Fruit fly (Drosophila melanogaster) whole organism, embryonic: Measurements from ENCODE around the gene Cep135.

Source experiments
- Blimp-1 ChIP-seq: fragments of 200-800 bp; sonication (Bioruptor generic); optimal IDR thresholded peaks from 3 replicates; lab custom pipeline; 2018; ENCODE audit warnings: missing biosample characterization, missing genetic modification characterization, mild to moderate bottlenecking, moderate library complexity, missing genetic modification reagents
- CG10274 ChIP-seq: fragments of 200-800 bp; sonication (Bioruptor generic); optimal IDR thresholded peaks from 3 replicates; lab custom pipeline; 2017; ENCODE audit warnings: missing biosample characterization, mild to moderate bottlenecking, missing genetic modification characterization
- CG10462 ChIP-seq: fragments of 200-800 bp; sonication (Bioruptor generic); optimal IDR thresholded peaks from 2 replicates; lab custom pipeline; 2016; ENCODE audit warnings: missing biosample characterization, missing genetic modification characterization
- CG11085 ChIP-seq: fragments of 200-800 bp; sonication (Bioruptor generic); IDR thresholded peaks from 2 replicates; pipeline ENCODE4 v1.3.6; 2022; ENCODE audit warnings: missing biosample characterization, missing genetic modification characterization
- CG12659 ChIP-seq: fragments of 200-800 bp; sonication (Bioruptor generic); optimal IDR thresholded peaks from 3 replicates; lab custom pipeline; 2017; ENCODE audit warnings: mild to moderate bottlenecking, missing biosample characterization, missing genetic modification reagents, missing genetic modification characterization
- CG15514 ChIP-seq: fragments of 200-800 bp; sonication (Bioruptor generic); optimal IDR thresholded peaks from 3 replicates; lab custom pipeline; 2017; ENCODE audit warnings: missing biosample characterization, missing genetic modification characterization, mild to moderate bottlenecking, moderate library complexity, missing genetic modification reagents
- CG1603 ChIP-seq: fragments of 200-800 bp; sonication (Bioruptor generic); optimal IDR thresholded peaks from 2 replicates; lab custom pipeline; 2019; ENCODE audit warnings: missing biosample characterization, mild to moderate bottlenecking, missing genetic modification characterization, moderate library complexity
- CG17186 ChIP-seq: fragments of 200-800 bp; sonication (Bioruptor generic); optimal IDR thresholded peaks from 3 replicates; lab custom pipeline; 2017; ENCODE audit warnings: missing biosample characterization, missing genetic modification reagents, missing genetic modification characterization
- CG17802 ChIP-seq: fragments of 200-800 bp; sonication (Bioruptor generic); optimal IDR thresholded peaks from 2 replicates; lab custom pipeline; 2018; ENCODE audit warnings: missing biosample characterization, mild to moderate bottlenecking, missing genetic modification characterization, moderate library complexity
- CG18262 ChIP-seq: fragments of 200-800 bp; optimal IDR thresholded peaks from 3 replicates; lab custom pipeline; 2019; ENCODE audit warnings: missing biosample characterization, mild to moderate bottlenecking, missing genetic modification characterization, moderate library complexity
- CG18599 ChIP-seq: fragments of 200-800 bp; sonication (Bioruptor generic); optimal IDR thresholded peaks from 3 replicates; lab custom pipeline; 2017; ENCODE audit warnings: missing biosample characterization, missing genetic modification characterization, mild to moderate bottlenecking, moderate library complexity, missing genetic modification reagents
- CG2120 ChIP-seq: fragments of 200-800 bp; sonication (Bioruptor generic); optimal IDR thresholded peaks from 3 replicates; lab custom pipeline; 2016; ENCODE audit warnings: missing biosample characterization, missing genetic modification characterization
- CG2199 ChIP-seq: fragments of 200-800 bp; sonication (Bioruptor generic); IDR thresholded peaks from 3 replicates; pipeline ENCODE4 v1.3.6; 2022; ENCODE audit warnings: missing biosample characterization, missing genetic modification characterization
- CG31224 ChIP-seq: fragments of 200-800 bp; sonication (Bioruptor generic); IDR thresholded peaks from 2 replicates; pipeline ENCODE4 v1.3.6; 2022; ENCODE audit warnings: missing biosample characterization, missing genetic modification characterization
- CG33557 ChIP-seq: fragments of 200-800 bp; sonication (Bioruptor generic); optimal IDR thresholded peaks from 2 replicates; lab custom pipeline; 2019; ENCODE audit warnings: missing biosample characterization, mild to moderate bottlenecking, missing genetic modification characterization, moderate library complexity
- CG4328 ChIP-seq: fragments of 200-800 bp; sonication (Bioruptor generic); optimal IDR thresholded peaks from 3 replicates; lab custom pipeline; 2017; ENCODE audit warnings: missing biosample characterization, missing genetic modification reagents, missing genetic modification characterization
- CG6254 ChIP-seq: fragments of 200-800 bp; sonication (Bioruptor generic); optimal IDR thresholded peaks from 3 replicates; lab custom pipeline; 2017; ENCODE audit warnings: mild to moderate bottlenecking, missing biosample characterization, missing genetic modification reagents, missing genetic modification characterization
- CG6272 ChIP-seq: fragments of 200-800 bp; sonication (Bioruptor generic); IDR thresholded peaks from 2 replicates; pipeline ENCODE4 v1.3.6; 2022; ENCODE audit warnings: missing biosample characterization, missing genetic modification characterization
- CG7839 ChIP-seq: fragments of 200-800 bp; sonication (Bioruptor generic); optimal IDR thresholded peaks from 3 replicates; lab custom pipeline; 2018; ENCODE audit warnings: missing biosample characterization, mild to moderate bottlenecking, missing genetic modification characterization, moderate library complexity
- Doc2 ChIP-seq: fragments of 200-800 bp; sonication (Bioruptor generic); IDR thresholded peaks from 2 replicates; pipeline ENCODE4 v1.3.6; 2022; ENCODE audit warnings: missing biosample characterization, missing genetic modification characterization
- Dref ChIP-seq: fragments of 200-800 bp; sonication (Bioruptor generic); IDR thresholded peaks from 2 replicates; pipeline ENCODE4 v1.3.6; 2022; ENCODE audit warnings: missing biosample characterization, missing genetic modification characterization
- Eip74EF ChIP-seq, 2 experiments: fragments of 200-800 bp in 1 of 2; fragments of >200 bp in 1 of 2; sonication (Bioruptor generic) in 1 of 2; optimal IDR thresholded peaks; 2 replicates each; lab custom pipeline; 2017 to 2019; ENCODE audit warnings: missing biosample characterization in 2 of 2, missing genetic modification characterization in 2 of 2, mild to moderate bottlenecking in 1 of 2, moderate library complexity in 1 of 2
- Ets65A ChIP-seq: fragments of 200-800 bp; sonication (Bioruptor generic); peaks from one replicate; lab custom pipeline; 2016; ENCODE audit warnings: missing biosample characterization, missing genetic modification characterization
- Fer2 ChIP-seq: fragments of 200-800 bp; sonication (Bioruptor generic); optimal IDR thresholded peaks from 2 replicates; lab custom pipeline; 2018; ENCODE audit warnings: missing biosample characterization, mild to moderate bottlenecking, missing genetic modification characterization, moderate library complexity
- HLH4C ChIP-seq: fragments of 200-800 bp; sonication (Bioruptor generic); IDR thresholded peaks from 3 replicates; pipeline ENCODE4 v1.3.6; 2022; ENCODE audit warnings: missing biosample characterization, missing genetic modification characterization; ENCODE audit not compliant: partially characterized antibody
- MESR4 ChIP-seq: fragments of 200-800 bp; sonication (Bioruptor generic); optimal IDR thresholded peaks from 2 replicates; lab custom pipeline; 2018; ENCODE audit warnings: missing biosample characterization, mild to moderate bottlenecking, missing genetic modification characterization, moderate library complexity
- Meics ChIP-seq: fragments of 200-800 bp; sonication (Bioruptor generic); optimal IDR thresholded peaks from 2 replicates; lab custom pipeline; 2017; ENCODE audit warnings: missing biosample characterization, mild to moderate bottlenecking, missing genetic modification characterization
- Optix ChIP-seq: fragments of 200-800 bp; sonication (Bioruptor generic); IDR thresholded peaks from 3 replicates; pipeline ENCODE4 v1.3.6; 2022; ENCODE audit warnings: missing biosample characterization, missing genetic modification characterization
- Ravus ChIP-seq: fragments of 200-800 bp; sonication (Bioruptor generic); IDR thresholded peaks from 2 replicates; pipeline ENCODE4 v1.3.6; 2022; ENCODE audit warnings: missing biosample characterization, missing genetic modification characterization
- Sox102F ChIP-seq: fragments of 200-800 bp; sonication (Bioruptor generic); optimal IDR thresholded peaks from 2 replicates; lab custom pipeline; 2018; ENCODE audit warnings: missing biosample characterization, mild to moderate bottlenecking, missing genetic modification characterization, moderate library complexity
- Sry-δ ChIP-seq: fragments of 200-800 bp; sonication (Bioruptor generic); optimal IDR thresholded peaks from 2 replicates; lab custom pipeline; 2016; ENCODE audit warnings: missing biosample characterization, missing genetic modification characterization
- cad ChIP-seq: fragments of >200 bp; optimal IDR thresholded peaks from 2 replicates; lab custom pipeline; 2017; ENCODE audit warnings: missing biosample characterization, missing genetic modification characterization
- chn ChIP-seq: fragments of 200-800 bp; sonication (Bioruptor generic); optimal IDR thresholded peaks from 2 replicates; lab custom pipeline; 2016; ENCODE audit warnings: missing biosample characterization, missing genetic modification characterization
- crc ChIP-seq: fragments of 200-800 bp; sonication (Bioruptor generic); optimal IDR thresholded peaks from 2 replicates; lab custom pipeline; 2016; ENCODE audit warnings: missing biosample characterization, missing genetic modification characterization
- dpn ChIP-seq, 2 experiments: fragments of 200-800 bp; sonication (Bioruptor generic); optimal IDR thresholded peaks; 3 replicates each; lab custom pipeline; 2016; ENCODE audit warnings: missing biosample characterization in 2 of 2, missing genetic modification characterization in 2 of 2
- en ChIP-seq: fragments of 200-800 bp; sonication (Bioruptor generic); optimal IDR thresholded peaks from 2 replicates; lab custom pipeline; 2016; ENCODE audit warnings: missing biosample characterization, missing genetic modification characterization
- fd3F ChIP-seq: fragments of 200-800 bp; sonication (Bioruptor generic); optimal IDR thresholded peaks from 2 replicates; lab custom pipeline; 2018; ENCODE audit warnings: missing biosample characterization, mild to moderate bottlenecking, missing genetic modification characterization, moderate library complexity
- gcm2 ChIP-seq: fragments of 200-800 bp; sonication (Bioruptor generic); optimal IDR thresholded peaks from 2 replicates; lab custom pipeline; 2016; ENCODE audit warnings: missing biosample characterization, missing genetic modification characterization
- grau ChIP-seq: fragments of 200-800 bp; optimal IDR thresholded peaks from 3 replicates; lab custom pipeline; 2019; ENCODE audit warnings: missing biosample characterization, mild to moderate bottlenecking, missing genetic modification characterization, moderate library complexity
- kah ChIP-seq: fragments of 200-800 bp; sonication (Bioruptor generic); optimal IDR thresholded peaks from 2 replicates; lab custom pipeline; 2018; ENCODE audit warnings: missing biosample characterization, mild to moderate bottlenecking, missing genetic modification characterization
- lbe ChIP-seq: fragments of 200-800 bp; sonication (Bioruptor generic); optimal IDR thresholded peaks from 2 replicates; lab custom pipeline; 2016; ENCODE audit warnings: missing biosample characterization, mild to moderate bottlenecking, missing genetic modification characterization
- lola ChIP-seq, 3 experiments: fragments of >200 bp in 2 of 3; fragments of 200-800 bp in 1 of 3; sonication (Bioruptor generic) in 1 of 3; optimal IDR thresholded peaks; 2 replicates each; lab custom pipeline; 2017 to 2019; ENCODE audit warnings: missing biosample characterization in 3 of 3, missing genetic modification characterization in 3 of 3, mild to moderate bottlenecking in 1 of 3, moderate library complexity in 1 of 3
- org-1 ChIP-seq: fragments of 200-800 bp; sonication (Bioruptor generic); optimal IDR thresholded peaks from 2 replicates; lab custom pipeline; 2017; ENCODE audit warnings: missing biosample characterization, missing genetic modification characterization
- shn ChIP-seq: fragments of 200-800 bp; sonication (Bioruptor generic); optimal IDR thresholded peaks from 3 replicates; lab custom pipeline; 2016; ENCODE audit warnings: missing biosample characterization, missing genetic modification characterization
- stwl ChIP-seq: fragments of 200-800 bp; sonication (Bioruptor generic); optimal IDR thresholded peaks from 3 replicates; lab custom pipeline; 2018; ENCODE audit warnings: missing biosample characterization, mild to moderate bottlenecking, missing genetic modification characterization, moderate library complexity
- tap ChIP-seq: fragments of 200-800 bp; optimal IDR thresholded peaks from 3 replicates; lab custom pipeline; 2019; ENCODE audit warnings: missing biosample characterization, mild to moderate bottlenecking, missing genetic modification characterization, moderate library complexity
- tx ChIP-seq: fragments of 200-800 bp; sonication (Bioruptor generic); optimal IDR thresholded peaks from 2 replicates; lab custom pipeline; 2016; ENCODE audit warnings: missing biosample characterization, missing genetic modification characterization
- vnd ChIP-seq: fragments of 200-800 bp; sonication (Bioruptor generic); IDR thresholded peaks from 3 replicates; pipeline ENCODE4 v1.3.6; 2022; ENCODE audit warnings: missing biosample characterization, missing genetic modification characterization; ENCODE audit not compliant: partially characterized antibody

The Cep135 gene

DNA sequence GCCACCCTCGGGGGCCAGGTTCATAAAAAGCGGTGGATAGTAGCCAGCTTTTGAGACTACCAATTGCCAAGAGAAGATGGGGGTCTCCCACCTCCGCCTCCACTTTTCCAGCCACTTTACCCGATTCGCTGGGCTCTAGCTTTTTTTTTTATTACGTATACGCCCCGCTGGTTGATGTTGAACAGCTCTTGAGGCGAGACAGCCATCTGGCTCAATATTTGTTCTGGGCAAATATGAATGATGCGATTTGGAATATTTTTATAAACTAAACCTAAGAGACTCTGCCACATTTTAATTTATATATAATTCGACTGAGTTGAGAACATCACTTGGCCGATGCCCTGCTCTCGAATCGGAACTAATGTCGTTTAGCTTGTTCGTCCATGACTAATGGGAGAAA lies 33.5 kb downstream of the Cep135 start (continued):
- TF ChIP-seq lola (GFP tag; optimal IDR thresholded peaks at IDR 0.05; lab: Kevin White, UChicago) (no peak), tx (GFP tag; lab: Kevin White, UChicago) (no peak), CG12659 (no peak), tap (no peak), CG11085 (GFP tag; lab: Robert Waterston, UW) (no peak), CG10274 (GFP tag; lab: Kevin White, UChicago) (no peak), dpn (GFP tag; optimal IDR thresholded peaks at IDR 0.05; lab: Kevin White, UChicago) (no peak), CG10462 (GFP tag; lab: Kevin White, UChicago) (no peak), CG6272 (GFP tag; lab: Robert Waterston, UW) (no peak), Sox102F (GFP tag; lab: Kevin White, UChicago) (no peak), CG2120 (GFP tag; lab: Kevin White, UChicago) (peak; percentile 33), Meics (GFP tag; lab: Kevin White, UChicago) (peak; percentile 2), shn (GFP tag; lab: Kevin White, UChicago) (no peak), Dref (GFP tag; lab: Robert Waterston, UW) (no peak), CG2199 (GFP tag; lab: Robert Waterston, UW) (no peak), CG17186 (GFP tag; lab: Kevin White, UChicago) (no peak), CG15514 (peak; percentile 35), CG18599 (GFP tag; lab: Kevin White, UChicago) (peak; percentile 59), lbe (no peak), gcm2 (no peak), CG1603 (tag; lab: Kevin White, UChicago) (no peak)

DNA sequence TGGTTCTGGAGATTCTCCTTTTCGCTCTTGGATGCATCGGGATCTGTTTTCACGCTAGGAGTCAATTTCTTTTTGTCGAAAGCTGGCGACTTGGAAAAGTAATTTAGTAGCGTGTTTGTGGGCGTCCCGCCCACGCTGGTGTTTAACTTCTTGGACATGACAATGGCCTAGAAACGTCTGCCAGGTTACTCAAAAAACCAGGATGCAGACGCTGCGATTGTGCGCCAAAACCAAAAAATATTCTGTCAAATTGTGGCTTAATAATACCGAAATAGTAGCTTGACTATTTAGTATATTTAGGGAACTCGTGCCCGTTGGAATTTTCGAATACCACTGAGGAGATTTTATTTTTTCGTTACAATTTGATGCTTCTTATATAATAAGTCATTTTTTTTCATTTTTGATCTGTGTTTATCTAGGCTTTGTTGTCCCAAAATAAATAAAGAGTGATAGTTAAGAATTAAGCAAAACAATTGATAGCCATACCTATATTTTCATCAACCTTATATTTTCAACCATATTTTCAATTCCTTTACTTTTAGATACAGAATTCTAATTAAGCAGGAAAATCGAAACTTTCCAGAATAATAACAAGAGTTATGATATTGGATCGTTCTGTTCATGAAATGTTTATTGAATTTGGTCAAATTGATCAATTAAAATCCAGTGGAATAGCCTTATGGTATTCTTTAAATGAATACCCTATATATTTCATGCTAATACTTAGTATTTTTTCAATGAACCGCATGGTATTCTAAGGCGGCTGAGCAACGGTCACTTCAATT lies 42.0 kb downstream of the Cep135 start, which contains the start of the genes Msh6 and Prp31:
Gene Msh6, minus strand, starts transcription at position 233 of the 785 bp plus-strand sequence.
Gene Prp31, plus strand, starts transcription at position 771 of the 785 bp plus-strand sequence.
- no peak for TF ChIP-seq Doc2 (GFP tag; lab: Robert Waterston, UW)
- peak; percentile 42 for TF ChIP-seq CG4328 (GFP tag; lab: Kevin White, UChicago)
- peak; percentile 48 for TF ChIP-seq Sry-δ (GFP tag; lab: Kevin White, UChicago)
- peak; percentile 35 for TF ChIP-seq CG1603 (tag; lab: Kevin White, UChicago)
- no peak for TF ChIP-seq Optix (GFP tag; lab: Robert Waterston, UW)
- peak; percentile 3 for TF ChIP-seq CG6254 (GFP tag; lab: Kevin White, UChicago)
- TF ChIP-seq grau (tag; lab: Kevin White, UChicago), result peak; percentile 82
- peak; percentile 80 for TF ChIP-seq Ets65A (GFP tag; lab: Kevin White, UChicago)
- TF ChIP-seq Eip74EF (GFP tag; optimal IDR thresholded peaks at IDR 0.05; lab: Kevin White, UChicago), result no peak
- peak; percentile 43 for TF ChIP-seq Fer2 (tag; lab: Kevin White, UChicago)
- peak; percentile 36 for TF ChIP-seq crc (GFP tag; lab: Kevin White, UChicago)
- peak; percentile 53 for TF ChIP-seq shn (GFP tag; lab: Kevin White, UChicago)
- no peak for TF ChIP-seq en (GFP tag; lab: Kevin White, UChicago)
- TF ChIP-seq chn (GFP tag; lab: Kevin White, UChicago), result peak; percentile 43
- TF ChIP-seq CG7839 (tag; lab: Kevin White, UChicago), result peak; percentile 82
- TF ChIP-seq org-1 (GFP tag; lab: Kevin White, UChicago), result no peak
- peak; percentile 58 for TF ChIP-seq CG17802 (tag; lab: Kevin White, UChicago)
- peak; percentile 65 for TF ChIP-seq CG33557 (GFP tag; lab: Kevin White, UChicago)
- no peak for TF ChIP-seq Ravus (GFP tag; lab: Robert Waterston, UW)
- no peak for TF ChIP-seq cad
- TF ChIP-seq CG31224 (GFP tag; lab: Robert Waterston, UW), result peak; percentile 60; the same call in 1 of the 2 replicates
- TF ChIP-seq vnd (GFP tag; lab: Robert Waterston, UW), result no peak
- TF ChIP-seq CG18262 (tag; lab: Kevin White, UChicago), result peak; percentile 70
- TF ChIP-seq Blimp-1 (GFP tag; lab: Kevin White, UChicago), result peak; percentile 54
- TF ChIP-seq CG10462 (GFP tag; lab: Kevin White, UChicago), result peak; percentile 38
- peak; percentile 7 for TF ChIP-seq kah
- peak; percentile 1 for TF ChIP-seq MESR4 (GFP tag; lab: Kevin White, UChicago)
- TF ChIP-seq HLH4C (GFP tag; lab: Robert Waterston, UW), result no peak
- TF ChIP-seq stwl, result peak; percentile 38
- peak; percentile 73 for TF ChIP-seq fd3F (GFP tag; lab: Kevin White, UChicago)
